Fruit fly (Drosophila melanogaster) whole organism, prepupa: Measurements from ENCODE around the gene CG6569.

Experiments
- CG10631 ChIP-seq: fragments of 200-800 bp; sonication (Bioruptor generic); optimal IDR thresholded peaks from 2 replicates; lab custom pipeline; 2016; ENCODE audit warnings: missing biosample characterization, missing genetic modification characterization
- CG10669 ChIP-seq: fragments of 200-800 bp; sonication (Bioruptor generic); optimal IDR thresholded peaks from 3 replicates; lab custom pipeline; 2018; ENCODE audit warnings: missing biosample characterization, mild to moderate bottlenecking, missing genetic modification characterization, moderate library complexity
- CG11294 ChIP-seq: fragments of 200-800 bp; sonication (Bioruptor generic); IDR thresholded peaks from 2 replicates; pipeline ENCODE4 v1.3.6; 2022; ENCODE audit warnings: missing biosample characterization, missing genetic modification characterization
- CG11762 ChIP-seq: fragments of 200-800 bp; sonication (Bioruptor generic); optimal IDR thresholded peaks from 3 replicates; lab custom pipeline; 2016; ENCODE audit warnings: missing biosample characterization, missing genetic modification characterization; ENCODE audit not compliant: insufficient read depth
- CG11902 ChIP-seq: fragments of 200-800 bp; sonication (Bioruptor generic); optimal IDR thresholded peaks from 3 replicates; lab custom pipeline; 2016; ENCODE audit warnings: missing biosample characterization, missing genetic modification characterization
- CG15336 ChIP-seq: fragments of 200-800 bp; sonication (Bioruptor generic); IDR thresholded peaks from 2 replicates; pipeline ENCODE4 v1.3.6; 2022; ENCODE audit warnings: missing biosample characterization, missing genetic modification characterization
- CG1621 ChIP-seq: fragments of 200-800 bp; sonication (Bioruptor generic); optimal IDR thresholded peaks from 3 replicates; lab custom pipeline; 2018; ENCODE audit warnings: missing biosample characterization, mild to moderate bottlenecking, missing genetic modification characterization
- CG31627 ChIP-seq: fragments of 200-800 bp; sonication (Bioruptor generic); optimal IDR thresholded peaks from 3 replicates; lab custom pipeline; 2016; ENCODE audit warnings: missing biosample characterization, missing genetic modification characterization
- CG32006 ChIP-seq: fragments of 200-800 bp; sonication (Bioruptor generic); optimal IDR thresholded peaks from 3 replicates; lab custom pipeline; 2017; ENCODE audit warnings: missing biosample characterization, mild to moderate bottlenecking, missing genetic modification characterization
- CG34406 ChIP-seq: fragments of 200-800 bp; sonication (Bioruptor generic); optimal IDR thresholded peaks from 3 replicates; lab custom pipeline; 2016; ENCODE audit warnings: missing biosample characterization, missing genetic modification characterization
- CG6276 ChIP-seq: fragments of 200-800 bp; sonication (Bioruptor generic); optimal IDR thresholded peaks from 2 replicates; lab custom pipeline; 2017; ENCODE audit warnings: missing biosample characterization, mild to moderate bottlenecking, missing genetic modification characterization
- CG6792 ChIP-seq: fragments of 200-800 bp; sonication (Bioruptor generic); optimal IDR thresholded peaks from 3 replicates; lab custom pipeline; 2016; ENCODE audit warnings: missing biosample characterization, missing genetic modification characterization
- CG6854 ChIP-seq: fragments of 200-800 bp; sonication (Bioruptor generic); optimal IDR thresholded peaks from 2 replicates; lab custom pipeline; 2017; ENCODE audit warnings: missing biosample characterization, mild to moderate bottlenecking, missing genetic modification characterization
- CG8119 ChIP-seq: fragments of 200-800 bp; sonication (Bioruptor generic); IDR thresholded peaks from 3 replicates; pipeline ENCODE4 v1.3.6; 2022; ENCODE audit warnings: missing biosample characterization, missing genetic modification characterization
- CG8319 ChIP-seq: fragments of 200-800 bp; sonication (Bioruptor generic); optimal IDR thresholded peaks from 3 replicates; lab custom pipeline; 2016; ENCODE audit warnings: missing biosample characterization, missing genetic modification characterization
- CG8632 ChIP-seq: fragments of 200-800 bp; sonication (Bioruptor generic); optimal IDR thresholded peaks from 3 replicates; lab custom pipeline; 2016; ENCODE audit warnings: missing biosample characterization, missing genetic modification characterization
- CG9139 ChIP-seq: fragments of 200-800 bp; sonication (Bioruptor generic); optimal IDR thresholded peaks from 3 replicates; lab custom pipeline; 2017; ENCODE audit warnings: missing biosample characterization, mild to moderate bottlenecking, missing genetic modification characterization
- Eip78C ChIP-seq: fragments of 200-800 bp; sonication (Bioruptor generic); peaks from one replicate; lab custom pipeline; 2016; ENCODE audit warnings: missing biosample characterization, missing genetic modification characterization
- Eip93F ChIP-seq: fragments of 200-800 bp; sonication (Bioruptor generic); optimal IDR thresholded peaks from 2 replicates; lab custom pipeline; 2016; ENCODE audit warnings: missing biosample characterization, mild to moderate bottlenecking, missing genetic modification characterization
- Ets21C ChIP-seq: fragments of 200-800 bp; sonication (Bioruptor generic); optimal IDR thresholded peaks from 3 replicates; lab custom pipeline; 2016; ENCODE audit warnings: missing biosample characterization, missing genetic modification characterization
- Ets96B ChIP-seq: fragments of 200-800 bp; optimal IDR thresholded peaks from 2 replicates; lab custom pipeline; 2019; ENCODE audit warnings: missing biosample characterization, mild to moderate bottlenecking, missing genetic modification characterization, moderate library complexity
- Hr39 ChIP-seq: fragments of 200-800 bp; sonication (Bioruptor generic); optimal IDR thresholded peaks from 2 replicates; lab custom pipeline; 2016; ENCODE audit warnings: missing biosample characterization, missing genetic modification characterization
- Hr4 ChIP-seq: fragments of 200-800 bp; sonication (Bioruptor generic); optimal IDR thresholded peaks from 3 replicates; lab custom pipeline; 2016; ENCODE audit warnings: missing biosample characterization, missing genetic modification characterization
- Met ChIP-seq: fragments of 200-800 bp; sonication (Bioruptor generic); optimal IDR thresholded peaks from 3 replicates; lab custom pipeline; 2016; ENCODE audit warnings: missing biosample characterization, missing genetic modification characterization
- OdsH ChIP-seq: fragments of 200-800 bp; sonication (Bioruptor generic); optimal IDR thresholded peaks from 3 replicates; lab custom pipeline; 2016; ENCODE audit warnings: missing biosample characterization, missing genetic modification characterization
- Sox102F ChIP-seq: fragments of 200-800 bp; sonication (Bioruptor generic); optimal IDR thresholded peaks from 2 replicates; lab custom pipeline; 2016; ENCODE audit warnings: missing biosample characterization, mild to moderate bottlenecking, missing genetic modification characterization
- Sox14 ChIP-seq: fragments of 200-800 bp; sonication (Bioruptor generic); optimal IDR thresholded peaks from 3 replicates; lab custom pipeline; 2016; ENCODE audit warnings: missing biosample characterization, missing genetic modification characterization
- acj6 ChIP-seq: fragments of 200-800 bp; sonication (Bioruptor generic); optimal IDR thresholded peaks from 3 replicates; lab custom pipeline; 2016; ENCODE audit warnings: missing biosample characterization, missing genetic modification characterization
- cyc ChIP-seq: fragments of 200-800 bp; sonication (Bioruptor generic); optimal IDR thresholded peaks from 3 replicates; lab custom pipeline; 2016; ENCODE audit warnings: missing biosample characterization, missing genetic modification characterization
- dac ChIP-seq: fragments of 200-800 bp; sonication (Bioruptor generic); optimal IDR thresholded peaks from 2 replicates; lab custom pipeline; 2017; ENCODE audit warnings: missing biosample characterization, mild to moderate bottlenecking, missing genetic modification characterization
- dsx ChIP-seq: fragments of 200-800 bp; optimal IDR thresholded peaks from 3 replicates; lab custom pipeline; 2019; ENCODE audit warnings: missing biosample characterization, mild to moderate bottlenecking, missing genetic modification characterization, moderate library complexity; ENCODE audit not compliant: poor library complexity, severe bottlenecking
- eg ChIP-seq: fragments of 200-800 bp; sonication (Bioruptor generic); IDR thresholded peaks from 3 replicates; pipeline ENCODE4 v1.3.6; 2022; ENCODE audit warnings: missing biosample characterization, missing genetic modification characterization
- esn ChIP-seq: fragments of 200-800 bp; sonication (Bioruptor generic); optimal IDR thresholded peaks from 2 replicates; lab custom pipeline; 2016; ENCODE audit warnings: missing biosample characterization, mild to moderate bottlenecking, missing genetic modification characterization, moderate library complexity
- fd85E ChIP-seq: fragments of 200-800 bp; sonication (Bioruptor generic); optimal IDR thresholded peaks from 3 replicates; lab custom pipeline; 2016; ENCODE audit warnings: missing biosample characterization, missing genetic modification characterization
- fkh ChIP-seq: fragments of 200-800 bp; sonication (Bioruptor generic); optimal IDR thresholded peaks from 3 replicates; lab custom pipeline; 2017; ENCODE audit warnings: missing biosample characterization, mild to moderate bottlenecking, missing genetic modification characterization, moderate library complexity
- lz ChIP-seq: fragments of 200-800 bp; sonication (Bioruptor generic); optimal IDR thresholded peaks from 3 replicates; lab custom pipeline; 2016; ENCODE audit warnings: missing biosample characterization, missing genetic modification characterization
- spab ChIP-seq: fragments of 200-800 bp; sonication (Bioruptor generic); optimal IDR thresholded peaks from 2 replicates; lab custom pipeline; 2017; ENCODE audit warnings: missing biosample characterization, mild to moderate bottlenecking, missing genetic modification characterization, missing genetic modification reagents
- ss ChIP-seq, 2 experiments: fragments of 200-800 bp; sonication (Bioruptor generic); optimal IDR thresholded peaks; 2 replicates in 1 of 2; 3 replicates in 1 of 2; lab custom pipeline; 2017 to 2018; ENCODE audit warnings: mild to moderate bottlenecking in 2 of 2, missing biosample characterization in 2 of 2, missing genetic modification characterization in 2 of 2, moderate library complexity in 1 of 2
- svp ChIP-seq: fragments of 200-800 bp; sonication (Bioruptor generic); peaks from one replicate; lab custom pipeline; 2016; ENCODE audit warnings: missing biosample characterization, missing genetic modification characterization
- topi ChIP-seq: fragments of 200-800 bp; sonication (Bioruptor generic); optimal IDR thresholded peaks from 3 replicates; lab custom pipeline; 2016; ENCODE audit warnings: missing biosample characterization, missing genetic modification characterization
- vri ChIP-seq: fragments of 200-800 bp; sonication (Bioruptor generic); optimal IDR thresholded peaks from 3 replicates; lab custom pipeline; 2016; ENCODE audit warnings: missing biosample characterization, mild to moderate bottlenecking, missing genetic modification characterization

Gene CG6569

DNA sequence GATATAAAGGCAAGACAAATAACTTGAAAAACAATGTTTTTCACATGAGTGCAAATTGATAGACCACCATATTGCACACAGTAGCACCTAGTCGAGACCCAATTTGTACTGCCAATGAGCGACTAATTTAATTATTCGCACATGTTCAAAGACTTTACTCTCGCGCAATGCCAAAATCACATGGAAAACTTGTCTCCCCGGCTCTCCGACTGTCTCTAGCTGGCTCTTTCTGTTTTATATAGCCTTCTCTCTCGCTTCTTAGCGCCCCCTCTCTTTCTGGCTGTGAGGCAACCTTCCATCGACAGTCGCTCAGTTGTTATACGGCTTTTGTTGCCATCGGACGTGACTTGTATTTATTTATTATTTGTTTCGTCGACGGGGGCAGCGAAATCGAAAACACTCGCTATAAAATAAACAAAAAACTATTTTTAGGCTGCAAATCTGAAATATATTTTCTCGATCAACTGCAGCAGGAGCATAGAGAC lies 7.3 kb upstream of the CG6569 start, which contains the start of gene CG6656 (continued):
- TF ChIP-seq CG9139 (GFP tag; lab: Kevin White, UChicago) = peak; percentile 24
- TF ChIP-seq CG32006 = no peak
- TF ChIP-seq topi (GFP tag; lab: Kevin White, UChicago) = no peak
- TF ChIP-seq svp (GFP tag; lab: Kevin White, UChicago) = peak; percentile 58
- peak; percentile 19 for TF ChIP-seq Ets96B (tag; lab: Kevin White, UChicago)
- TF ChIP-seq CG11294 (GFP tag; lab: Robert Waterston, UW) = peak; percentile 33; the same call in 1 of the 2 replicates
- peak; percentile 26 for TF ChIP-seq esn
- peak; percentile 22 to 49 for TF ChIP-seq ss (GFP tag; optimal IDR thresholded peaks at IDR 0.05; lab: Kevin White, UChicago)
- no peak for TF ChIP-seq Sox102F (GFP tag; lab: Kevin White, UChicago)
- peak; percentile 17 for TF ChIP-seq CG6792 (GFP tag; lab: Kevin White, UChicago)
- TF ChIP-seq CG11762 (GFP tag; lab: Kevin White, UChicago) = no peak
- peak; percentile 80 for TF ChIP-seq CG1621 (tag; lab: Kevin White, UChicago)
- peak; percentile 83 for TF ChIP-seq vri
- no peak; the same call in 2 of the 3 replicates for TF ChIP-seq eg
- TF ChIP-seq Hr4 (GFP tag; lab: Kevin White, UChicago) = no peak

DNA sequence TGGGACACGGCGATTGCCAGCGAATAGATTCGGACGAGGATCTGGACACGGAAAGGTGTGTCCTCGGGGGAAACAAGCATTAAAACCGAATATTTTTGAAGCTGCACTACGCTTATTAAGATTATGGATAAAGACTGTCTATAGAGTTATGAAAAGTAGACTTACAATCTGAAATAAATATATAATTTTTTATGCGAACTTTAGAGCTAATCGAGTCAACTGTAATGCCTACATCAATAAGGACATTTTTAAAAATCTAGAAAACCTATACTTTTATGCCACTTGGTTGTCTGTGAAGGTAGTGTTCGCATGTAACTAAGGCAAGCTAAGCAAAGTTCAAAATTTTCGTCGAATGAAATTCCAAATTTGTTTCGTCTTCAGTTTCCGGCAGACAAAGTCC lies 5.7 kb upstream of the CG6569 start, which contains the start of gene CG31178:
Gene CG31178 (plus strand): TSS at position 301 of the 400 bp plus-strand sequence.
- TF ChIP-seq CG31627 (GFP tag; lab: Kevin White, UChicago) (no peak), CG1621 (tag; lab: Kevin White, UChicago) (no peak), dac (GFP tag; lab: Kevin White, UChicago) (no peak), Eip93F (GFP tag; lab: Kevin White, UChicago) (no peak), CG9139 (GFP tag; lab: Kevin White, UChicago) (no peak), spab (no peak), CG10631 (GFP tag; lab: Kevin White, UChicago) (no peak), CG8632 (no peak)

DNA sequence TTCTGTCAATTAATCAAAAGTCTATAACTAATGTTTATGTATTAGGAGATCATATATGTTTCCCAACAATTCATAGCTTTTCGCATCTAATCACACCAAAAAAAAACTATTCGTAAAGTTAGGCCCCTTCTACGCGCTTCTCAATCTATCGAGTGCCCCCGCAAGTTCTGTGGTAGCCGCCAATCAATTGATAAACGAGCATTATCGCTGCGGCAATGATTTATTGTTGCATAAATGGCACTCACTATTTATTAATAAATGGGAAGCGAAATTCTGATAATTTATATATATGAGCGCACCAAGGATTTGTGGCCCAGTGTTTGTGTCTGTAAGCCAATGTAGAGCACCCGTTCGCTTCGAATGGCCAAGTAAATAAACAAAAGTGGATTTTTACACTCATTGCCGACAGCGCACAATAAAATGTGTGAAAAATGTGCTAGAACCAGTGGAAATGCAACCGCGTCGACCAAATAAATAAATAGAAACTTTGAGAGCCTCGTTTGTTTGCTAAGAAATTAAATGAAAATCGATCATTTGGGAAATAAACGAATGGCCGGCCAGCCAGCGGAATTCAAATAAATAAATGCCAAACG lies 3.7 kb upstream of the CG6569 start:
- TF ChIP-seq Eip78C (GFP tag; lab: Kevin White, UChicago) (peak; percentile 56), fkh (GFP tag; lab: Kevin White, UChicago) (peak; percentile 73), CG11762 (GFP tag; lab: Kevin White, UChicago) (no peak), dsx (GFP tag; lab: Kevin White, UChicago) (no peak), CG15336 (no peak)

DNA sequence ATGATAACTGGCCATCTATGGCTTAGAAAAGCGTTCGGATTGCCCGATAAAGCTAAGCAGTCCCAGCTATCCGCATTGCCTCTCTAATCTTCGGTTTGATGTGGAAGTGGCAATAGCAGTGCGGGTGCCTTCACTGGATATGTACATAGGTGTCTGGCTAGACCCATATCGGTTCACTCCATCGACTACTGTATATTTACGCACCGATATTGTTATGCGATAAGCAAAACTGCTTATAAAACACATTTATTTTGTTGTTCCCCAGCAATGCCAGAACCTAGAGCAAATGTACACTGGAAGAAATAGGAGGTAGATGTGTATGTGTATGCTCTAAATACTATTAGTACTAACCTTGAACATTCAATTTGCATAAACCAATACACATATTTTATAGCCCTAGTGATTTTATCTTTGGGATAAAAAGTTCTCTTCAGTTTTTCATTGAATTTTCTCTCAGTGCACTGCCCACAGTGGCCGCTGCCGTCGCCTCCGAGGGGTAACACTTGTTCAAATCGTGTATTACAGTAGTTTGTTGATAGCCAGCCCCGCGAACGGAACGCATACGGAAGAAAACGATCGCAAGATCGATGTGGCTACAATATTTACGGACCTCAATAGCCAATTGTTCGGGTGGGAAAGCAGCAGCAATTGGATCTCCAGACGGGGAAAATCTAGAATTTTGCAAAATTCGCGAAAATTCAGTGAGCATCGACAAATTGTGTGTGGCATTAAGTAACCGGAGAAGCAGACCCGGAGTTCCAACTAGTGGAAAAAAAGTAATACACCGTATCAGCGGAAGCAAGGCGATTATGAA lies 2.6 kb upstream of the CG6569 start, which contains the start of gene CG31431:
Gene CG31431 (plus strand): TSS at position 524 of the 814 bp plus-strand sequence.
- peak; percentile 81 for TF ChIP-seq CG1621 (tag; lab: Kevin White, UChicago)
- TF ChIP-seq CG8119 (GFP tag; lab: Robert Waterston, UW) = peak; percentile 91
- TF ChIP-seq fd85E (GFP tag; lab: Kevin White, UChicago) = no peak
- peak; percentile 66 for TF ChIP-seq Sox14 (GFP tag; lab: Kevin White, UChicago)
- peak; percentile 68 for TF ChIP-seq cyc (GFP tag; lab: Kevin White, UChicago)
- TF ChIP-seq CG10669 (GFP tag; lab: Kevin White, UChicago) = peak; percentile 82
- peak; percentile 73 for TF ChIP-seq CG11762 (GFP tag; lab: Kevin White, UChicago)
- TF ChIP-seq CG31627 (GFP tag; lab: Kevin White, UChicago) = peak; percentile 56
- peak; percentile 57 for TF ChIP-seq CG34406
- TF ChIP-seq ss (GFP tag; optimal IDR thresholded peaks at IDR 0.05; lab: Kevin White, UChicago) = peak; percentile 58 to 76
- TF ChIP-seq acj6 (GFP tag; lab: Kevin White, UChicago) = peak; percentile 80
- TF ChIP-seq Ets96B (tag; lab: Kevin White, UChicago) = peak; percentile 82
- peak; percentile 53 for TF ChIP-seq lz (GFP tag; lab: Kevin White, UChicago)
- TF ChIP-seq CG6854 = no peak
- peak; percentile 77 for TF ChIP-seq spab
- peak; percentile 67 for TF ChIP-seq topi (GFP tag; lab: Kevin White, UChicago)
- TF ChIP-seq CG11902 (GFP tag; lab: Kevin White, UChicago) = peak; percentile 63
- peak; percentile 77 for TF ChIP-seq CG10631 (GFP tag; lab: Kevin White, UChicago)
- TF ChIP-seq OdsH = peak; percentile 84
- TF ChIP-seq Met (GFP tag; lab: Kevin White, UChicago) = peak; percentile 52
- peak; percentile 19 for TF ChIP-seq Ets21C (GFP tag; lab: Kevin White, UChicago)
- TF ChIP-seq CG8319 (GFP tag; lab: Kevin White, UChicago) = peak; percentile 66
- TF ChIP-seq vri = peak; percentile 65
- peak; percentile 65 for TF ChIP-seq Hr39
- peak; percentile 86 for TF ChIP-seq CG6276
- peak; percentile 61 for TF ChIP-seq esn
